Worm (Caenorhabditis elegans): ENCODE measurements around the gene apm-3.

apm-3 gene

ce11 chrX:918097-918496, 36.7 kb upstream of the apm-3 start, which contains the start of gene F35H12.5:
TSS of gene F35H12.5 (plus strand) at chrX:918397.
- TF ChIP-seq ham-2 (GFP tag; optimal IDR thresholded peaks at IDR 0.05) (no peak), mep-1 (tag; optimal IDR thresholded peaks at IDR 0.05) (no peak), mab-5 (tag; optimal IDR thresholded peaks at IDR 0.05) (no peak), pha-4 (tag; optimal IDR thresholded peaks at IDR 0.05) (no peak), nhr-76 (tag; optimal IDR thresholded peaks at IDR 0.05) (no peak), unc-120 (tag; optimal IDR thresholded peaks at IDR 0.05; ENCODE audit: poor library complexity, severe bottlenecking) (no peak), sem-2 (GFP tag; optimal IDR thresholded peaks at IDR 0.05) (no peak), mls-2 (tag; optimal IDR thresholded peaks at IDR 0.05) (no peak), lsy-2 (tag; optimal IDR thresholded peaks at IDR 0.05) (no peak), unc-62 (GFP tag; optimal IDR thresholded peaks at IDR 0.05) (no peak), ztf-11 (tag; optimal IDR thresholded peaks at IDR 0.05) (no peak), ces-1 (GFP tag; optimal IDR thresholded peaks at IDR 0.05) (no peak), ceh-39 (tag; optimal IDR thresholded peaks at IDR 0.05) (no peak), tbx-8 (GFP tag; optimal IDR thresholded peaks at IDR 0.05) (no peak)

ce11 chrX:924495-925008, 30.2 kb upstream of the apm-3 start, which contains the start of the genes pifk-1 and tbc-11:
TSS of gene pifk-1 (minus strand) at chrX:924511.
TSS of gene tbc-11 (plus strand) at chrX:924958.
- peak; percentile 70 for TF ChIP-seq mep-1 (tag; optimal IDR thresholded peaks at IDR 0.05)
- TF ChIP-seq mls-2 (tag; optimal IDR thresholded peaks at IDR 0.05): no peak
- peak; percentile 12 for TF ChIP-seq pha-4 (tag; optimal IDR thresholded peaks at IDR 0.05)
- TF ChIP-seq cnd-1 (tag; optimal IDR thresholded peaks at IDR 0.05): no peak
- no peak for TF ChIP-seq unc-39 (tag; optimal IDR thresholded peaks at IDR 0.05)
- TF ChIP-seq unc-120 (tag; optimal IDR thresholded peaks at IDR 0.05; ENCODE audit: poor library complexity, severe bottlenecking): peak; percentile 26
- TF ChIP-seq tbx-8 (GFP tag; optimal IDR thresholded peaks at IDR 0.05): no peak
- no peak for TF ChIP-seq bed-3 (GFP tag; optimal IDR thresholded peaks at IDR 0.05)

- TF ChIP-seq nhr-76 (tag; optimal IDR thresholded peaks at IDR 0.05) (no peak), unc-120 (tag; optimal IDR thresholded peaks at IDR 0.05; ENCODE audit: poor library complexity, severe bottlenecking) (no peak), lin-32 (GFP tag; optimal IDR thresholded peaks at IDR 0.05) (no peak), zip-8 (tag; optimal IDR thresholded peaks at IDR 0.05) (no peak), ceh-39 (tag; optimal IDR thresholded peaks at IDR 0.05) (no peak), lin-13 (tag; optimal IDR thresholded peaks at IDR 0.05) (no peak), snpc-4 (tag; optimal IDR thresholded peaks at IDR 0.05) (no peak), nhr-2 (tag; optimal IDR thresholded peaks at IDR 0.05) (no peak), pha-4 (tag; optimal IDR thresholded peaks at IDR 0.05) (no peak), blmp-1 (tag; optimal IDR thresholded peaks at IDR 0.05) (no peak), tbx-8 (GFP tag; optimal IDR thresholded peaks at IDR 0.05) (no peak)
Measured at ce11 chrX:926125-926524, 28.6 kb upstream of the apm-3 start.

ce11 chrX:927632-928031, 27.1 kb upstream of the apm-3 start:
- TF ChIP-seq ztf-11 (tag; optimal IDR thresholded peaks at IDR 0.05): no peak
- TF ChIP-seq snpc-4 (tag; optimal IDR thresholded peaks at IDR 0.05): no peak
- TF ChIP-seq lsy-2 (tag; optimal IDR thresholded peaks at IDR 0.05): no peak

ce11 chrX:932874-933273, 21.9 kb upstream of the apm-3 start:
- TF ChIP-seq ces-1 (GFP tag; optimal IDR thresholded peaks at IDR 0.05): peak; percentile 56
- no peak for TF ChIP-seq ztf-11 (tag; optimal IDR thresholded peaks at IDR 0.05)
- peak; percentile 16 for TF ChIP-seq sptf-1 (tag; optimal IDR thresholded peaks at IDR 0.05)
- peak; percentile 83 for TF ChIP-seq unc-120 (tag; optimal IDR thresholded peaks at IDR 0.05; ENCODE audit: poor library complexity, severe bottlenecking)
- TF ChIP-seq unc-39 (tag; optimal IDR thresholded peaks at IDR 0.05): no peak

- TF ChIP-seq hlh-1 (tag; optimal IDR thresholded peaks at IDR 0.05): no peak
- TF ChIP-seq ham-2 (GFP tag; optimal IDR thresholded peaks at IDR 0.05): no peak
- no peak for TF ChIP-seq zip-8 (tag; optimal IDR thresholded peaks at IDR 0.05)
- no peak for TF ChIP-seq ceh-83 (GFP tag; optimal IDR thresholded peaks at IDR 0.05)
- TF ChIP-seq unc-39 (tag; optimal IDR thresholded peaks at IDR 0.05): no peak
- no peak for TF ChIP-seq mls-2 (tag; optimal IDR thresholded peaks at IDR 0.05)
- no peak for TF ChIP-seq mep-1 (tag; optimal IDR thresholded peaks at IDR 0.05)
- TF ChIP-seq lsy-2 (tag; optimal IDR thresholded peaks at IDR 0.05): no peak
- TF ChIP-seq drap-1 (GFP tag; optimal IDR thresholded peaks at IDR 0.05): no peak
- no peak for TF ChIP-seq flh-1 (GFP tag; optimal IDR thresholded peaks at IDR 0.05)
- no peak for TF ChIP-seq snpc-4 (tag; optimal IDR thresholded peaks at IDR 0.05)
Measured at ce11 chrX:933504-933903, 21.3 kb upstream of the apm-3 start, which contains the start of gene F35H12.1. TSS of gene F35H12.1 (plus strand) at chrX:933804.

Data from whole organism, mixed stage, embryonic.